Fruit fly (Drosophila melanogaster) whole organism, embryonic: ENCODE results near the gene Pak.
A peak's percentile ranks its signal among the peaks of the same experiment; 100 is the strongest.

Experiments used
- ATbp ChIP-seq: fragments of 200-800 bp; sonication (Bioruptor generic); optimal IDR thresholded peaks from 2 replicates; lab custom pipeline; 2017; ENCODE audit warnings: missing biosample characterization, mild to moderate bottlenecking, missing genetic modification characterization, missing genetic modification reagents
- Asciz ChIP-seq: fragments of 200-800 bp; sonication (Bioruptor generic); optimal IDR thresholded peaks from 2 replicates; lab custom pipeline; 2017; ENCODE audit warnings: missing biosample characterization, mild to moderate bottlenecking, missing genetic modification characterization, missing genetic modification reagents
- CG10267 ChIP-seq: fragments of 200-800 bp; sonication (Bioruptor generic); optimal IDR thresholded peaks from 2 replicates; lab custom pipeline; 2018; ENCODE audit warnings: missing biosample characterization, mild to moderate bottlenecking, missing genetic modification characterization, moderate library complexity
- CG15479 ChIP-seq: fragments of 200-800 bp; sonication (Bioruptor generic); optimal IDR thresholded peaks from 3 replicates; lab custom pipeline; 2019; ENCODE audit warnings: missing biosample characterization, mild to moderate bottlenecking, missing genetic modification characterization, moderate library complexity
- CG18011 ChIP-seq: fragments of 200-800 bp; sonication (Bioruptor generic); optimal IDR thresholded peaks from 2 replicates; lab custom pipeline; 2017; ENCODE audit warnings: missing biosample characterization, missing genetic modification characterization, mild to moderate bottlenecking, moderate library complexity, missing genotype
- CG18262 ChIP-seq: fragments of 200-800 bp; optimal IDR thresholded peaks from 3 replicates; lab custom pipeline; 2019; ENCODE audit warnings: missing biosample characterization, mild to moderate bottlenecking, missing genetic modification characterization, moderate library complexity
- CG18599 ChIP-seq: fragments of 200-800 bp; sonication (Bioruptor generic); optimal IDR thresholded peaks from 3 replicates; lab custom pipeline; 2017; ENCODE audit warnings: missing biosample characterization, missing genetic modification characterization, mild to moderate bottlenecking, moderate library complexity, missing genetic modification reagents
- CG18764 ChIP-seq: fragments of 200-800 bp; sonication (Bioruptor generic); optimal IDR thresholded peaks from 3 replicates; lab custom pipeline; 2016; ENCODE audit warnings: missing biosample characterization, missing genetic modification characterization
- CG30431 ChIP-seq: fragments of 200-800 bp; sonication (Bioruptor generic); optimal IDR thresholded peaks from 2 replicates; lab custom pipeline; 2017; ENCODE audit warnings: missing biosample characterization, missing genetic modification characterization
- CG31388 ChIP-seq: fragments of 200-800 bp; sonication (Bioruptor generic); optimal IDR thresholded peaks from 2 replicates; lab custom pipeline; 2016; ENCODE audit warnings: missing biosample characterization, missing genetic modification characterization
- CG5953 ChIP-seq: fragments of 200-800 bp; sonication (Bioruptor generic); IDR thresholded peaks from 2 replicates; pipeline ENCODE4 v1.3.6; 2022; ENCODE audit warnings: missing biosample characterization, missing genetic modification characterization
- CG7357 ChIP-seq: fragments of 200-800 bp; sonication (Bioruptor generic); IDR thresholded peaks from 3 replicates; pipeline ENCODE4 v1.3.6; 2022; ENCODE audit warnings: missing biosample characterization, missing genetic modification characterization
- CG7786 ChIP-seq: fragments of 200-800 bp; sonication (Bioruptor generic); optimal IDR thresholded peaks from 2 replicates; lab custom pipeline; 2016; ENCODE audit warnings: missing biosample characterization, missing genetic modification characterization
- CG7839 ChIP-seq: fragments of 200-800 bp; sonication (Bioruptor generic); optimal IDR thresholded peaks from 3 replicates; lab custom pipeline; 2018; ENCODE audit warnings: missing biosample characterization, mild to moderate bottlenecking, missing genetic modification characterization, moderate library complexity
- CG7987 ChIP-seq: fragments of 200-800 bp; sonication (Bioruptor generic); optimal IDR thresholded peaks from 2 replicates; lab custom pipeline; 2018; ENCODE audit warnings: missing biosample characterization, mild to moderate bottlenecking, missing genetic modification characterization, moderate library complexity
- CG8359 ChIP-seq: fragments of 200-800 bp; sonication (Bioruptor generic); optimal IDR thresholded peaks from 2 replicates; lab custom pipeline; 2017; ENCODE audit warnings: missing biosample characterization, mild to moderate bottlenecking, missing genetic modification characterization, borderline replicate concordance
- CG8765 ChIP-seq: fragments of 200-800 bp; sonication (Bioruptor generic); IDR thresholded peaks from 2 replicates; pipeline ENCODE4 v1.3.6; 2022; ENCODE audit warnings: missing biosample characterization, missing genetic modification characterization
- Meics ChIP-seq: fragments of 200-800 bp; sonication (Bioruptor generic); optimal IDR thresholded peaks from 2 replicates; lab custom pipeline; 2017; ENCODE audit warnings: missing biosample characterization, mild to moderate bottlenecking, missing genetic modification characterization
- Neu2 ChIP-seq: fragments of 200-800 bp; sonication (Bioruptor generic); optimal IDR thresholded peaks from 3 replicates; lab custom pipeline; 2016; ENCODE audit warnings: missing biosample characterization, missing genetic modification characterization, borderline replicate concordance
- Poxn ChIP-seq: fragments of 200-800 bp; sonication (Bioruptor generic); IDR thresholded peaks from 2 replicates; pipeline ENCODE4 v1.3.6; 2022; ENCODE audit warnings: missing biosample characterization, missing genetic modification characterization
- Ravus ChIP-seq: fragments of 200-800 bp; sonication (Bioruptor generic); IDR thresholded peaks from 2 replicates; pipeline ENCODE4 v1.3.6; 2022; ENCODE audit warnings: missing biosample characterization, missing genetic modification characterization
- Stat92E ChIP-seq, 3 experiments: fragments of >200 bp in 2 of 3; fragments of 200-800 bp in 1 of 3; sonication (Bioruptor generic) in 1 of 3; optimal IDR thresholded peaks; 2 replicates each; lab custom pipeline; 2017 to 2019; ENCODE audit warnings: missing biosample characterization in 3 of 3, missing genetic modification characterization in 3 of 3, mild to moderate bottlenecking in 1 of 3, moderate library complexity in 1 of 3
- Trl ChIP-seq, 3 experiments: fragments of >200 bp in 2 of 3; fragments of 200-800 bp in 1 of 3; sonication (Bioruptor generic) in 1 of 3; optimal IDR thresholded peaks; 2 replicates in 1 of 3; 3 replicates in 2 of 3; lab custom pipeline; 2016 to 2017; ENCODE audit warnings: missing biosample characterization in 1 of 3, missing genetic modification characterization in 1 of 3
- Vsx1 ChIP-seq: fragments of 200-800 bp; sonication (Bioruptor generic); optimal IDR thresholded peaks from 2 replicates; lab custom pipeline; 2017; ENCODE audit warnings: missing biosample characterization, mild to moderate bottlenecking, missing genetic modification characterization, missing genetic modification reagents
- bbx ChIP-seq: fragments of 200-800 bp; sonication (Bioruptor generic); IDR thresholded peaks from 2 replicates; pipeline ENCODE4 v1.3.6; 2022; ENCODE audit warnings: missing biosample characterization, missing genetic modification characterization; ENCODE audit not compliant: partially characterized antibody
- bcd ChIP-seq: fragments of 200-800 bp; sonication (Bioruptor generic); optimal IDR thresholded peaks from 2 replicates; lab custom pipeline; 2017; ENCODE audit warnings: missing biosample characterization, mild to moderate bottlenecking, missing genetic modification characterization
- cg ChIP-seq: fragments of 200-800 bp; sonication (Bioruptor generic); optimal IDR thresholded peaks from 3 replicates; lab custom pipeline; 2019; ENCODE audit warnings: missing biosample characterization, mild to moderate bottlenecking, missing genetic modification characterization, moderate library complexity
- danr ChIP-seq: fragments of 200-800 bp; sonication (Bioruptor generic); IDR thresholded peaks from 2 replicates; pipeline ENCODE4 v1.3.6; 2022; ENCODE audit warnings: missing biosample characterization, missing genetic modification characterization
- fd64A ChIP-seq: fragments of 200-800 bp; sonication (Bioruptor generic); optimal IDR thresholded peaks from 3 replicates; lab custom pipeline; 2018; ENCODE audit warnings: missing biosample characterization, mild to moderate bottlenecking, missing genetic modification characterization
- ftz-f1 ChIP-seq: fragments of 200-800 bp; sonication (Bioruptor generic); optimal IDR thresholded peaks from 2 replicates; lab custom pipeline; 2016; ENCODE audit warnings: missing biosample characterization, missing genetic modification characterization
- gt ChIP-seq: fragments of 200-800 bp; sonication (Bioruptor generic); IDR thresholded peaks from 2 replicates; pipeline ENCODE4 v1.3.6; 2022; ENCODE audit warnings: missing biosample characterization, missing genetic modification characterization
- jumu ChIP-seq: fragments of 200-800 bp; sonication (Bioruptor generic); optimal IDR thresholded peaks from 3 replicates; lab custom pipeline; 2016; ENCODE audit warnings: missing biosample characterization, missing genetic modification characterization
- lab ChIP-seq: fragments of 200-800 bp; sonication (Bioruptor generic); optimal IDR thresholded peaks from 3 replicates; lab custom pipeline; 2017; ENCODE audit warnings: missing biosample characterization, missing genetic modification characterization, mild to moderate bottlenecking, moderate library complexity, missing genetic modification reagents
- odd ChIP-seq: fragments of 200-800 bp; sonication (Bioruptor generic); optimal IDR thresholded peaks from 2 replicates; lab custom pipeline; 2017; ENCODE audit warnings: missing biosample characterization, mild to moderate bottlenecking, missing genetic modification characterization
- pros ChIP-seq: fragments of 200-800 bp; sonication (Bioruptor generic); optimal IDR thresholded peaks from 3 replicates; lab custom pipeline; 2019; ENCODE audit warnings: missing biosample characterization, mild to moderate bottlenecking, missing genetic modification characterization, moderate library complexity
- tgo ChIP-seq: fragments of 200-800 bp; sonication (Bioruptor generic); IDR thresholded peaks from 3 replicates; pipeline ENCODE4 v1.3.6; 2022; ENCODE audit warnings: missing biosample characterization, missing genetic modification characterization
- toy ChIP-seq: fragments of 200-800 bp; sonication (Bioruptor generic); IDR thresholded peaks from 2 replicates; pipeline ENCODE4 v1.3.6; 2022; ENCODE audit warnings: missing biosample characterization, missing genetic modification characterization
- trem ChIP-seq: fragments of 200-800 bp; optimal IDR thresholded peaks from 3 replicates; lab custom pipeline; 2019; ENCODE audit warnings: missing biosample characterization, mild to moderate bottlenecking, missing genetic modification characterization, moderate library complexity
- vvl ChIP-seq: fragments of 200-800 bp; sonication (Bioruptor generic); IDR thresholded peaks from 2 replicates; pipeline ENCODE4 v1.3.6; 2022; ENCODE audit warnings: missing biosample characterization, missing genetic modification characterization
- yki ChIP-seq: fragments of >200 bp; optimal IDR thresholded peaks from 3 replicates; lab custom pipeline; 2018
- zf30C ChIP-seq: fragments of 200-800 bp; sonication (Bioruptor generic); optimal IDR thresholded peaks from 3 replicates; lab custom pipeline; 2018; ENCODE audit warnings: missing biosample characterization, mild to moderate bottlenecking, missing genetic modification characterization

Gene Pak

DNA sequence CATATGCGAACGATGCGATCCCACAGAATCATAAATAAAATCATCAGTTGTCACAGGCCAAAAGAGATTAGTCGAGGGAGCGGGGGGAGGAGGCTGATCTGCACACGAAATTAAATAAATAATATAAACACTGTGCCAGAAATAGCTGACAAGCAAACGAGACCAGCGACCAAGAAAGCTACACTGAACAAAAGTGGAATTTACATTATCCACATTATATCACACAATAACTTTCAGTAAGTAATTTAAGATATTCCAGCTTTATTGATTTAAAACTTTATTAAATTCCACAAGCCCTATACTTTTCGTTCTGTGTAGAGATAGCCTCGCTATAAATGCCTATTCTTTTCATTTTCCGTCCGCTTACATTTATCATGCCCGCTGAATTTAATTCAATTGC, 53.5 kb downstream of the Pak start (continued):
- no peak for TF ChIP-seq CG31388 (GFP tag; lab: Kevin White, UChicago)
- no peak for TF ChIP-seq yki (lab: Kevin White, UChicago)
- TF ChIP-seq Poxn (GFP tag; lab: Robert Waterston, UW) = peak; percentile 63
- TF ChIP-seq CG18764 = peak; percentile 44
- no peak; the same call in 1 of the 2 replicates for TF ChIP-seq toy (GFP tag; lab: Robert Waterston, UW)
- peak; percentile 21 for TF ChIP-seq fd64A (GFP tag; lab: Kevin White, UChicago)
- TF ChIP-seq ftz-f1 (GFP tag; lab: Kevin White, UChicago) = no peak
- TF ChIP-seq trem (tag; lab: Kevin White, UChicago) = peak; percentile 54
- TF ChIP-seq danr (GFP tag; lab: Robert Waterston, UW) = peak; percentile 59
- TF ChIP-seq Stat92E (GFP tag; optimal IDR thresholded peaks at IDR 0.05; lab: Kevin White, UChicago) = no peak
- TF ChIP-seq Meics = peak; percentile 80
- peak; percentile 71 for TF ChIP-seq Vsx1 (GFP tag; lab: Kevin White, UChicago)
- TF ChIP-seq CG8359 = peak; percentile 28
- peak; percentile 94 for TF ChIP-seq vvl
- TF ChIP-seq CG18599 (GFP tag; lab: Kevin White, UChicago) = peak; percentile 80
- peak; percentile 66 for TF ChIP-seq jumu
- peak; percentile 62 for TF ChIP-seq CG10267
- TF ChIP-seq bbx (GFP tag; lab: Robert Waterston, UW) = no peak
- no peak for TF ChIP-seq CG7987 (GFP tag; lab: Kevin White, UChicago)
- TF ChIP-seq CG7786 (GFP tag; lab: Kevin White, UChicago) = peak; percentile 61
- TF ChIP-seq odd (GFP tag; lab: Kevin White, UChicago) = peak; percentile 72
- no peak for TF ChIP-seq Neu2 (GFP tag; lab: Kevin White, UChicago)
- TF ChIP-seq CG7357 = peak; percentile 72; the same call in 2 of the 3 replicates
- peak; percentile 68; the same call in 1 of the 2 replicates for TF ChIP-seq CG5953 (GFP tag; lab: Robert Waterston, UW)
- peak; percentile 76 for TF ChIP-seq bcd (GFP tag; lab: Kevin White, UChicago)
- TF ChIP-seq Asciz (GFP tag; lab: Kevin White, UChicago) = peak; percentile 77
- no peak for TF ChIP-seq pros
- TF ChIP-seq CG18011 (GFP tag; lab: Kevin White, UChicago) = peak; percentile 62
- TF ChIP-seq ATbp (GFP tag; lab: Kevin White, UChicago) = peak; percentile 81
- TF ChIP-seq tgo (GFP tag; lab: Robert Waterston, UW) = peak; percentile 88
- TF ChIP-seq gt (GFP tag; lab: Robert Waterston, UW) = no peak
- peak; percentile 88 for TF ChIP-seq lab (GFP tag; lab: Kevin White, UChicago)
- no peak; the same call in 1 of the 2 replicates for TF ChIP-seq CG8765 (GFP tag; lab: Robert Waterston, UW)
- TF ChIP-seq CG7839 (tag; lab: Kevin White, UChicago) = peak; percentile 85

DNA sequence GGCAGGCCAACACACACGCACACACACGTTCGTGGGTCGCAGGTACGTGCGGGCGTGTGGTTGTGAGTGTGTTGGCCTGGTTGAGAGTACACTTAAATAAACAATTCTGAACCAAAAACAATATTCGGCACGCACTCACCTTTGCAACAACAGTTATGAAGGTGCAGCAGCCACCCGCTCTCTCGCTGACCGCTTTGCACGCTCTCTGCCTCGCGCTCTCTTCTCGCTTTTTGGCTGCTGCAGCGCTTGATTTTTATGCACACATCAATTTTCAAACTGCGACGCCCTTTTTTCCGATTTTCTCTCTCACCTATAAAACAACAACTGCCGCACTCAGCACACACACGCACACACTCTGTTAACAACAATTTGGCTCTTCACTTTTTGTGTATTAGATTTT, 54.5 kb downstream of the Pak start:
- TF ChIP-seq Ravus (no peak), zf30C (GFP tag; lab: Kevin White, UChicago) (peak; percentile 76), CG30431 (no peak), Trl (optimal IDR thresholded peaks at IDR 0.05; lab: Kevin White, UChicago) (peak; percentile 80 to 83), Trl (GFP tag; optimal IDR thresholded peaks at IDR 0.05; lab: Kevin White, UChicago) (peak; percentile 6), cg (GFP tag; lab: Kevin White, UChicago) (peak; percentile 78), yki (lab: Kevin White, UChicago) (peak; percentile 47), CG15479 (peak; percentile 14), CG18262 (tag; lab: Kevin White, UChicago) (no peak)
- TF ChIP-seq, all 482 proteins: peak for 5
